Fruit fly (Drosophila melanogaster) whole organism, embryonic: Measurements from ENCODE around the gene Rab3-GAP.
A peak's percentile ranks its signal among the peaks of the same experiment; 100 is the strongest.

ENCODE experiments used
- Adf1 ChIP-seq: fragments of 200-800 bp; sonication (Bioruptor generic); IDR thresholded peaks from 2 replicates; pipeline ENCODE4 v1.3.6; 2022; ENCODE audit warnings: missing biosample characterization, missing genetic modification characterization
- Atf-2 ChIP-seq: fragments of 200-800 bp; sonication (Bioruptor generic); optimal IDR thresholded peaks from 2 replicates; lab custom pipeline; 2016; ENCODE audit warnings: missing biosample characterization, missing genetic modification characterization
- CG1024 ChIP-seq: fragments of 200-800 bp; sonication (Bioruptor generic); IDR thresholded peaks from 2 replicates; pipeline ENCODE4 v1.3.6; 2022; ENCODE audit warnings: missing biosample characterization, missing genetic modification characterization
- CG10321 ChIP-seq: fragments of 200-800 bp; sonication (Bioruptor generic); IDR thresholded peaks from 2 replicates; pipeline ENCODE4 v1.3.6; 2022; ENCODE audit warnings: missing biosample characterization, missing genetic modification characterization
- CG10431 ChIP-seq: fragments of 200-800 bp; sonication (Bioruptor generic); optimal IDR thresholded peaks from 3 replicates; lab custom pipeline; 2018; ENCODE audit warnings: missing biosample characterization, mild to moderate bottlenecking, missing genetic modification characterization
- CG10565 ChIP-seq: fragments of 200-800 bp; sonication (Bioruptor generic); optimal IDR thresholded peaks from 3 replicates; lab custom pipeline; 2016; ENCODE audit warnings: missing biosample characterization, mild to moderate bottlenecking, missing genetic modification characterization
- CG10654 ChIP-seq: fragments of 200-800 bp; sonication (Bioruptor generic); optimal IDR thresholded peaks from 2 replicates; lab custom pipeline; 2016; ENCODE audit warnings: missing biosample characterization, missing genetic modification characterization
- CG13424 ChIP-seq: fragments of 200-800 bp; sonication (Bioruptor generic); optimal IDR thresholded peaks from 2 replicates; lab custom pipeline; 2019; ENCODE audit warnings: missing biosample characterization, mild to moderate bottlenecking, missing genetic modification characterization, moderate library complexity
- CG17186 ChIP-seq: fragments of 200-800 bp; sonication (Bioruptor generic); optimal IDR thresholded peaks from 3 replicates; lab custom pipeline; 2017; ENCODE audit warnings: missing biosample characterization, missing genetic modification reagents, missing genetic modification characterization
- CG18476 ChIP-seq: fragments of 200-800 bp; sonication (Bioruptor generic); optimal IDR thresholded peaks from 2 replicates; lab custom pipeline; 2016; ENCODE audit warnings: missing biosample characterization, mild to moderate bottlenecking, missing genetic modification characterization
- CG30403 ChIP-seq: fragments of 200-800 bp; sonication (Bioruptor generic); optimal IDR thresholded peaks from 3 replicates; lab custom pipeline; 2016; ENCODE audit warnings: missing biosample characterization, missing genetic modification characterization
- CG4617 ChIP-seq: fragments of 200-800 bp; sonication (Bioruptor generic); optimal IDR thresholded peaks from 3 replicates; lab custom pipeline; 2016; ENCODE audit warnings: missing biosample characterization, missing genetic modification characterization, borderline replicate concordance
- CG5245 ChIP-seq: fragments of 200-800 bp; sonication (Bioruptor generic); optimal IDR thresholded peaks from 3 replicates; lab custom pipeline; 2016; ENCODE audit warnings: missing biosample characterization, missing genetic modification characterization
- CG7928 ChIP-seq: fragments of 200-800 bp; sonication (Bioruptor generic); optimal IDR thresholded peaks from 2 replicates; lab custom pipeline; 2017; ENCODE audit warnings: missing biosample characterization, mild to moderate bottlenecking, missing genetic modification characterization
- CG9215 ChIP-seq: fragments of 200-800 bp; sonication (Bioruptor generic); IDR thresholded peaks from 2 replicates; pipeline ENCODE4 v1.3.6; 2022; ENCODE audit warnings: missing biosample characterization, missing genetic modification characterization
- CG9727 ChIP-seq: fragments of 200-800 bp; sonication (Bioruptor generic); optimal IDR thresholded peaks from 3 replicates; lab custom pipeline; 2017; ENCODE audit warnings: missing biosample characterization, mild to moderate bottlenecking, missing genetic modification characterization
- CHES-1-like ChIP-seq: fragments of 200-800 bp; sonication (Bioruptor generic); optimal IDR thresholded peaks from 2 replicates; lab custom pipeline; 2016; ENCODE audit warnings: missing biosample characterization, missing genetic modification characterization
- CTCF ChIP-seq: fragments of 200-800 bp; sonication (Bioruptor generic); optimal IDR thresholded peaks from 2 replicates; lab custom pipeline; 2017; ENCODE audit warnings: missing biosample characterization, mild to moderate bottlenecking, missing genetic modification characterization, moderate library complexity
- Deaf1 ChIP-seq: fragments of 200-800 bp; optimal IDR thresholded peaks from 3 replicates; lab custom pipeline; 2019; ENCODE audit warnings: missing biosample characterization, mild to moderate bottlenecking, missing genetic modification characterization, moderate library complexity
- Ets65A ChIP-seq: fragments of 200-800 bp; sonication (Bioruptor generic); peaks from one replicate; lab custom pipeline; 2016; ENCODE audit warnings: missing biosample characterization, missing genetic modification characterization
- HmgZ ChIP-seq: fragments of 200-800 bp; sonication (Bioruptor generic); optimal IDR thresholded peaks from 2 replicates; lab custom pipeline; 2018; ENCODE audit warnings: missing biosample characterization, mild to moderate bottlenecking, missing genetic modification characterization
- Hr51 ChIP-seq, 2 experiments: fragments of 200-800 bp; sonication (Bioruptor generic); optimal IDR thresholded peaks; 2 replicates in 1 of 2; 3 replicates in 1 of 2; lab custom pipeline; 2016 to 2018; ENCODE audit warnings: missing biosample characterization in 2 of 2, missing genetic modification characterization in 2 of 2, mild to moderate bottlenecking in 1 of 2, moderate library complexity in 1 of 2
- Myb ChIP-seq: fragments of 200-800 bp; sonication (Bioruptor generic); optimal IDR thresholded peaks from 2 replicates; lab custom pipeline; 2016; ENCODE audit warnings: missing biosample characterization, missing genetic modification characterization
- Optix ChIP-seq: fragments of 200-800 bp; sonication (Bioruptor generic); IDR thresholded peaks from 3 replicates; pipeline ENCODE4 v1.3.6; 2022; ENCODE audit warnings: missing biosample characterization, missing genetic modification characterization
- cad ChIP-seq: fragments of >200 bp; optimal IDR thresholded peaks from 2 replicates; lab custom pipeline; 2017; ENCODE audit warnings: missing biosample characterization, missing genetic modification characterization
- exex ChIP-seq: fragments of 200-800 bp; sonication (Bioruptor generic); optimal IDR thresholded peaks from 4 replicates; lab custom pipeline; 2018; ENCODE audit warnings: missing biosample characterization, mild to moderate bottlenecking, missing genetic modification characterization, moderate library complexity
- grau ChIP-seq: fragments of 200-800 bp; optimal IDR thresholded peaks from 3 replicates; lab custom pipeline; 2019; ENCODE audit warnings: missing biosample characterization, mild to moderate bottlenecking, missing genetic modification characterization, moderate library complexity
- h ChIP-seq: fragments of >200 bp; optimal IDR thresholded peaks from 2 replicates; lab custom pipeline; 2017
- kay ChIP-seq: fragments of 200-800 bp; sonication (Bioruptor generic); optimal IDR thresholded peaks from 2 replicates; lab custom pipeline; 2016; ENCODE audit warnings: missing biosample characterization, missing genetic modification characterization
- ken ChIP-seq: fragments of 200-800 bp; sonication (Bioruptor generic); IDR thresholded peaks from 3 replicates; pipeline ENCODE4 v1.3.6; 2022; ENCODE audit warnings: missing biosample characterization, missing genetic modification characterization
- lola ChIP-seq, 3 experiments: fragments of >200 bp in 2 of 3; fragments of 200-800 bp in 1 of 3; sonication (Bioruptor generic) in 1 of 3; optimal IDR thresholded peaks; 2 replicates each; lab custom pipeline; 2017 to 2019; ENCODE audit warnings: missing biosample characterization in 3 of 3, missing genetic modification characterization in 3 of 3, mild to moderate bottlenecking in 1 of 3, moderate library complexity in 1 of 3
- peb ChIP-seq: fragments of 200-800 bp; sonication (Bioruptor generic); IDR thresholded peaks from 2 replicates; pipeline ENCODE4 v1.3.6; 2022; ENCODE audit warnings: missing biosample characterization, missing genetic modification characterization
- prd ChIP-seq, 3 experiments: fragments of >200 bp in 2 of 3; fragments of 200-800 bp in 1 of 3; sonication (Bioruptor generic) in 1 of 3; optimal IDR thresholded peaks in 2 of 3; IDR thresholded peaks in 1 of 3; 2 replicates in 2 of 3; 3 replicates in 1 of 3; pipeline versions ENCODE4 v1.3.6 to Lab custom; 2017 to 2022; ENCODE audit warnings: missing biosample characterization in 1 of 3, missing genetic modification characterization in 1 of 3
- sim ChIP-seq: fragments of 200-800 bp; sonication (Bioruptor generic); IDR thresholded peaks from 2 replicates; pipeline ENCODE4 v1.3.6; 2022; ENCODE audit warnings: missing biosample characterization, missing genetic modification characterization
- sna ChIP-seq: fragments of 200-800 bp; sonication (Bioruptor generic); IDR thresholded peaks from 2 replicates; pipeline ENCODE4 v1.3.6; 2022; ENCODE audit warnings: missing biosample characterization, missing genetic modification characterization; ENCODE audit not compliant: partially characterized antibody
- tio ChIP-seq: fragments of 200-800 bp; sonication (Bioruptor generic); optimal IDR thresholded peaks from 2 replicates; lab custom pipeline; 2017; ENCODE audit warnings: missing biosample characterization, missing genetic modification characterization, inconsistent platforms
- tll ChIP-seq, 2 experiments: fragments of 200-800 bp in 1 of 2; fragments of >200 bp in 1 of 2; sonication (Bioruptor generic) in 1 of 2; optimal IDR thresholded peaks; 2 replicates each; lab custom pipeline; 2017 to 2019; ENCODE audit warnings: missing biosample characterization in 2 of 2, missing genetic modification characterization in 2 of 2, mild to moderate bottlenecking in 1 of 2, moderate library complexity in 1 of 2
- ttk ChIP-seq: fragments of 200-800 bp; sonication (Bioruptor generic); IDR thresholded peaks from 2 replicates; pipeline ENCODE4 v2.1.2; 2022; ENCODE audit warnings: missing biosample characterization, missing genetic modification characterization
- vfl ChIP-seq: fragments of 200-800 bp; sonication (Bioruptor generic); optimal IDR thresholded peaks from 2 replicates; lab custom pipeline; 2016; ENCODE audit warnings: missing biosample characterization, missing genetic modification characterization
- zen ChIP-seq: fragments of 200-800 bp; sonication (Bioruptor generic); optimal IDR thresholded peaks from 3 replicates; lab custom pipeline; 2018; ENCODE audit warnings: missing biosample characterization, mild to moderate bottlenecking, missing genetic modification characterization, moderate library complexity

Rab3-GAP gene

DNA sequence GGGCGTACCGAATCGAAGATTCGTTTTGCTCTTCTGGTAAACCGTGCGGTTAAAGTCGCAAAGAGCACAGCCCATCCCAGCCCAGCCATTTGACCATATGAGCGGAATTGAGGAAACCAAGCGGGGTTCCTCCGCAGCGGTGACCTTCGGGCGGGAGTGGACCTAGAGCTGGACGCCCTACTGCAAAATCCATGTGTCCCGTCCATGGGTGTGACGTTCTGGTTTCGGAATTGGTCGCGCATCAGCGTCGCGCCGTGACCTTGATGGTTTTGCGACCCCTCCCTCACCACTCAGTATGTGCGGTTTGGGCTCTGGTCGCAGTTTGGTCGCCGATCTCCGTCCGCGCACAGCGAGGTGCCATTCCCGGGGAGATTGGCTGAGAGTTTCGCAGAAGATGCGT lies 29.7 kb upstream of the Rab3-GAP start (continued):
- no peak for TF ChIP-seq Atf-2
- TF ChIP-seq CG10431 (GFP tag; lab: Kevin White, UChicago): no peak

DNA sequence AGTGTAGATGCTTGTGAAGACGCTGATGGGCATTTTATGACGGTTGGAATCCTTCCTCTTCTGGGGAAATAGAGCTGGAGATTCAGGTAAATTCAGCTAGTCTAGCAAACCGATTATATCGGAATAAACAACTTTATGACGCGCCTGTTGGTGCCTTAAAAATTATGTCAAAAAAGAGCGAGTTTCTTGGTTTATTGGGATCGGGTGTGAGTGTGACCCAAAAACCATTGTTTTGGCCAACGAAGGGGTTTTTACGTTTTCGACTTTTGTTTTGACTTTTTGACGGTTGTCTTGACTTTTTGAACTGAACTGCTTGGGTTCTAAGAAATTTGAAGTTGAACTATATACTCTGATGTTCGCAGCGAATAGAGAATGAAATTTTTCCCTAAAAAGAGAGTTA lies 29.1 kb upstream of the Rab3-GAP start:
- TF ChIP-seq CHES-1-like (GFP tag; lab: Kevin White, UChicago): no peak
- TF ChIP-seq CTCF: no peak
- TF ChIP-seq CG9727 (GFP tag; lab: Kevin White, UChicago): no peak
- no peak for TF ChIP-seq exex
- no peak for TF ChIP-seq CG1024 (GFP tag; lab: Robert Waterston, UW)
- TF ChIP-seq Ets65A (GFP tag; lab: Kevin White, UChicago): no peak
- no peak for TF ChIP-seq CG10654
- no peak for TF ChIP-seq sna (GFP tag; lab: Robert Waterston, UW)
- TF ChIP-seq grau (tag; lab: Kevin White, UChicago): no peak
- no peak for TF ChIP-seq prd (optimal IDR thresholded peaks at IDR 0.05; lab: Kevin White, UChicago)
- peak; percentile 3; the same call in 1 of the 3 replicates for TF ChIP-seq prd (GFP tag; IDR thresholded peaks at IDR 0.05; lab: Robert Waterston, UW)
- TF ChIP-seq tll (GFP tag; optimal IDR thresholded peaks at IDR 0.05; lab: Kevin White, UChicago): peak in 1 of 2 experiments; percentile 95
- no peak for TF ChIP-seq h (lab: Kevin White, UChicago)
- TF ChIP-seq cad (GFP tag; lab: Kevin White, UChicago): peak; percentile 86
- TF ChIP-seq Adf1 (GFP tag; lab: Robert Waterston, UW): no peak
- no peak for TF ChIP-seq CG18476

DNA sequence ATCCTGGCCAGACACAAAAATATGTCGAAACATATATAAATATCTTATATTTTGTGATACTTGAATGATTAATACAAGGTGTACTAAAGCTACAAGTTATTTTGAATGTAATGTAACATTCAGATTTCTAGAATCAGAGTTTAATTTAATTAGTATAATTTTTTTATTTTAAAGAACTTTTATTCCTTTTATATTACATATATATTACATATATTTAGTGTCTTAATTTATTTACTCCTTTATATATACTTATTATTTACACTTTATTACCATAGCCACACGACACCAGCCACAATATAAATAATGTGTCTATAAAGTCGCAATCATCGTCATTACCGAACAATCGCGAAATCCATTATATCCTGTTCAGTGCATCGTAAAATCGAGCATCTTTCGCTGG lies 28.5 kb upstream of the Rab3-GAP start, which contains the start of gene Pex19:
Gene Pex19 (plus strand): TSS at position 301 of the 400 bp plus-strand sequence.
- TF ChIP-seq tio (GFP tag; lab: Kevin White, UChicago) (no peak), Myb (GFP tag; lab: Kevin White, UChicago) (no peak), HmgZ (tag; lab: Kevin White, UChicago) (no peak), CG10565 (GFP tag; lab: Kevin White, UChicago) (no peak), kay (no peak), peb (no peak), Hr51 (GFP tag; optimal IDR thresholded peaks at IDR 0.05; lab: Kevin White, UChicago) (no peak), CG9215 (GFP tag; lab: Robert Waterston, UW) (no peak), ttk (GFP tag; lab: Robert Waterston, UW) (no peak), lola (GFP tag; optimal IDR thresholded peaks at IDR 0.05; lab: Kevin White, UChicago) (no peak), ken (no peak), vfl (GFP tag; lab: Kevin White, UChicago) (no peak), Deaf1 (no peak), CG30403 (GFP tag; lab: Kevin White, UChicago) (no peak), CG7928 (no peak)
- TF ChIP-seq, all 482 proteins: peak for 0

DNA sequence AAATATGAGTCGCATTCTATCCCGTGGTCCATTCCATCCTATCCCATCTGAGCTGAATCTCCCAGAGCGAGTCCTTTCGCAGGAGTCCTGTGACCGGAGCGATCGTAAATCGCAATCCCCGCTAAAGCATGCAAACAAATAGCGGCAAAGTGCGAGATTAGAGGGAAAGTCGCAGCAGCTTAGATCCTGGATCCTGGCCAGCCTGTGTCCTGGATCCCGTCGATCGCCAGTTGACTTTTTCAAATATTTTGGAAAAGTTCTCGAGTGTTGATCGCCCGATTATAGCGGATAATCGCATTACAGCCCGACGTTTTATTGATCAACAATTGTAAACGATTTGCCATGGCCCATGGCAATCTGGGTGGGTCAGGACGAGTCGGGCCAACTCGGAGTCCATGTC lies 26.2 kb upstream of the Rab3-GAP start:
- TF ChIP-seq CG17186 (GFP tag; lab: Kevin White, UChicago) (no peak), tll (GFP tag; optimal IDR thresholded peaks at IDR 0.05; lab: Kevin White, UChicago) (peak in 1 of 2 experiments; percentile 94), cad (GFP tag; lab: Kevin White, UChicago) (peak; percentile 33)
- TF ChIP-seq, all 482 proteins: peak for 2

DNA sequence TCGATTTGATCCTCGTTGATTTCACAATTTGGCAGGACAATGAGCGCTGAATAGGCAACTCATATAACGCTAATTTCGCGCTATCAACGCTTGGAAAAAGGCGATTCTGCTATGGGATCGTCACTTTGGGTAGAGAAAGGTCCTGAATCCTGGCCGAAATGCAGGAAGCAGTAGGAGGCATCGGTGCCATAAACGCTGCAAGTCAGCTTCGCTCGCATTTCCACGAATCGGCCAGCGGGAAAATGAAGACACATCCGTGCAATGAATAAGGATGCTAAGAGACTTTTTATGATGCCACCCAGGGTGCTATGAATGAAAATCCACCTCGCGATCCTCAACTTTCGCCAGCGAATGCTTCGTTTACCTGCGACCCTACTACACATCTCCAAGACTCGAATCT lies 24.5 kb upstream of the Rab3-GAP start:
- TF ChIP-seq sim (GFP tag; lab: Robert Waterston, UW) (no peak), CG13424 (tag; lab: Kevin White, UChicago) (no peak), tll (GFP tag; optimal IDR thresholded peaks at IDR 0.05; lab: Kevin White, UChicago) (peak in 1 of 2 experiments; percentile 69), Optix (GFP tag; lab: Robert Waterston, UW) (no peak), CG10321 (GFP tag; lab: Robert Waterston, UW) (no peak), zen (tag; lab: Kevin White, UChicago) (peak; percentile 39), cad (GFP tag; lab: Kevin White, UChicago) (peak; percentile 98), CG4617 (no peak), CG5245 (no peak)
